Worm (Caenorhabditis elegans) whole organism, L4/young adult: ENCODE data around the gene F41H10.1.

Experiments
- W03F9.2 ChIP-seq: fragments of 150-350 bp; optimal IDR thresholded peaks from 2 replicates; lab custom pipeline; 2014; ENCODE audit warnings: missing biosample characterization, missing genetic modification characterization
- dao-5 ChIP-seq: sonication (generic microtip); optimal IDR thresholded peaks from 2 replicates; lab custom pipeline; 2016; ENCODE audit warnings: missing genotype, missing genetic modification characterization, moderate library complexity, missing compliant biosample characterization
- him-1 ChIP-seq: sonication (generic microtip); optimal IDR thresholded peaks from 2 replicates; lab custom pipeline; 2016; ENCODE audit warnings: missing genotype, missing genetic modification reagents, missing genetic modification characterization, missing compliant biosample characterization

- TF ChIP-seq him-1 (tag; lab: Kevin White, UChicago) = no peak
- no peak for TF ChIP-seq dao-5 (tag; lab: Kevin White, UChicago)
- no peak for TF ChIP-seq W03F9.2 (tag; lab: Kevin White, UChicago)
Observed at ce11 chrIV:5389951-5390350, 7.2 kb downstream of the F41H10.1 start.
